Worm (Caenorhabditis elegans) whole organism, L4 larva: ENCODE measurements around the gene nuo-3.

Experiments used
- D1046.2 ChIP-seq: fragments of 200-800 bp; sonication (Bioruptor generic); IDR thresholded peaks from 2 replicates; pipeline ENCODE4 v1.3.6; 2022; ENCODE audit warnings: missing genetic modification characterization, missing compliant biosample characterization
- F37D6.2 ChIP-seq: sonication (generic microtip); optimal IDR thresholded peaks from 2 replicates; lab custom pipeline; 2016; ENCODE audit warnings: mild to moderate bottlenecking, missing genetic modification characterization, missing compliant biosample characterization
- F44E2.7 ChIP-seq: fragments of 200-800 bp; sonication (Bioruptor generic); IDR thresholded peaks from 2 replicates; pipeline ENCODE4 v2.1.2; 2022; ENCODE audit warnings: missing genetic modification characterization, missing compliant biosample characterization
- T20F7.1 ChIP-seq: fragments of 200-800 bp; sonication (Bioruptor generic); optimal IDR thresholded peaks from 2 replicates; lab custom pipeline; 2018; ENCODE audit warnings: mild to moderate bottlenecking, missing genetic modification characterization, missing compliant biosample characterization
- ZK546.5 ChIP-seq, 2 experiments: sonication (generic microtip); optimal IDR thresholded peaks; 2 replicates each; lab custom pipeline; 2017; ENCODE audit warnings: missing biosample characterization in 2 of 2, missing genetic modification characterization in 2 of 2
- aha-1 ChIP-seq: fragments of 150-350 bp; peaks from one replicate; lab custom pipeline; 2014; ENCODE audit warnings: missing biosample characterization, missing genetic modification characterization
- ama-1 ChIP-seq: fragments of 150-350 bp; optimal IDR thresholded peaks from 2 replicates; lab custom pipeline; 2014; ENCODE audit warnings: inconsistent platforms, mixed read lengths
- ceh-44 ChIP-seq: fragments of 200-800 bp; sonication (Bioruptor generic); IDR thresholded peaks from 2 replicates; pipeline ENCODE4 v1.3.6; 2022; ENCODE audit warnings: missing genetic modification reagents, missing genetic modification characterization, missing compliant biosample characterization
- cey-2 ChIP-seq: sonication (generic microtip); optimal IDR thresholded peaks from 3 replicates; lab custom pipeline; 2017; ENCODE audit warnings: missing genetic modification characterization, mild to moderate bottlenecking, missing compliant biosample characterization, antibody characterized with exemption, borderline replicate concordance; ENCODE audit not compliant: insufficient read depth
- ctbp-1 ChIP-seq: fragments of 200-800 bp; sonication (Bioruptor generic); IDR thresholded peaks from 2 replicates; pipeline ENCODE4 v1.3.6; 2022; ENCODE audit warnings: missing genetic modification reagents, missing genetic modification characterization, missing compliant biosample characterization
- daf-12 ChIP-seq: fragments of 150-350 bp; optimal IDR thresholded peaks from 2 replicates; lab custom pipeline; 2014; ENCODE audit warnings: missing biosample characterization, missing genetic modification reagents, missing genetic modification characterization
- daf-16 ChIP-seq, 3 experiments: sonication (generic microtip); optimal IDR thresholded peaks; 2 replicates each; lab custom pipeline; 2016 to 2017; ENCODE audit warnings: missing genetic modification characterization in 3 of 3, missing genetic modification reagents in 3 of 3, mild to moderate bottlenecking in 2 of 3, missing compliant biosample characterization in 2 of 3, missing biosample characterization in 1 of 3, moderate library complexity in 1 of 3
- dpl-1 ChIP-seq: fragments of 150-350 bp; optimal IDR thresholded peaks from 2 replicates; lab custom pipeline; 2014; ENCODE audit warnings: missing biosample characterization, missing genetic modification reagents, missing genetic modification characterization
- dve-1 ChIP-seq: sonication (generic microtip); optimal IDR thresholded peaks from 2 replicates; lab custom pipeline; 2017; ENCODE audit warnings: antibody characterized with exemption, mild to moderate bottlenecking, missing genetic modification characterization, missing compliant biosample characterization; ENCODE audit not compliant: insufficient read depth
- egl-43 ChIP-seq: fragments of 200-800 bp; sonication (Bioruptor generic); IDR thresholded peaks from 2 replicates; pipeline ENCODE4 v1.3.6; 2022; ENCODE audit warnings: missing genetic modification reagents, missing genetic modification characterization, missing compliant biosample characterization
- hlh-30 ChIP-seq: sonication (generic microtip); optimal IDR thresholded peaks from 2 replicates; lab custom pipeline; 2017; ENCODE audit warnings: antibody characterized with exemption, mild to moderate bottlenecking, missing genetic modification characterization, missing compliant biosample characterization; ENCODE audit not compliant: insufficient read depth
- hmg-1.1 ChIP-seq: fragments of 200-800 bp; sonication (Bioruptor generic); IDR thresholded peaks from 2 replicates; pipeline ENCODE4 v1.3.6; 2022; ENCODE audit warnings: missing genetic modification reagents, missing genetic modification characterization, missing compliant biosample characterization
- lin-13 ChIP-seq: fragments of 150-350 bp; optimal IDR thresholded peaks from 2 replicates; lab custom pipeline; 2014; ENCODE audit warnings: missing biosample characterization, missing genetic modification reagents, missing genetic modification characterization
- lin-38 ChIP-seq: fragments of 200-800 bp; sonication (Bioruptor generic); IDR thresholded peaks from 2 replicates; pipeline ENCODE4 v1.3.6; 2022; ENCODE audit warnings: missing genetic modification reagents, missing genetic modification characterization, missing compliant biosample characterization
- madf-5 ChIP-seq, 2 experiments: fragments of 200-800 bp; sonication (Bioruptor generic); IDR thresholded peaks; 2 replicates each; pipeline ENCODE4 v1.3.6; 2022; ENCODE audit warnings: missing compliant biosample characterization in 2 of 2, missing genetic modification characterization in 2 of 2
- mdl-1 ChIP-seq, 2 experiments: fragments of 150-350 bp in 1 of 2; sonication (generic microtip) in 1 of 2; optimal IDR thresholded peaks; 2 replicates each; lab custom pipeline; 2014 to 2017; ENCODE audit warnings: missing biosample characterization in 2 of 2, missing genetic modification characterization in 2 of 2
- mdt-29 ChIP-seq: fragments of 200-800 bp; sonication (Bioruptor generic); IDR thresholded peaks from 2 replicates; pipeline ENCODE4 v1.3.6; 2022; ENCODE audit warnings: missing genetic modification reagents, missing genetic modification characterization, missing compliant biosample characterization
- mep-1 ChIP-seq: fragments of 150-350 bp; sonication (generic microtip); optimal IDR thresholded peaks from 3 replicates; lab custom pipeline; 2014; ENCODE audit warnings: missing biosample characterization, missing genetic modification characterization
- mes-2 ChIP-seq: sonication (generic microtip); optimal IDR thresholded peaks from 2 replicates; lab custom pipeline; 2016; ENCODE audit warnings: missing genotype, mild to moderate bottlenecking, missing genetic modification characterization, missing compliant biosample characterization; ENCODE audit not compliant: poor library complexity, severe bottlenecking
- mxl-2 ChIP-seq: fragments of 200-800 bp; sonication (Bioruptor generic); conservative IDR thresholded peaks from 2 replicates; pipeline ENCODE4 v1.3.6; 2022; ENCODE audit warnings: missing genetic modification reagents, missing genetic modification characterization, missing compliant biosample characterization
- nhr-10 ChIP-seq: fragments of 150-350 bp; optimal IDR thresholded peaks from 2 replicates; lab custom pipeline; 2014; ENCODE audit warnings: missing biosample characterization, missing genetic modification characterization
- nhr-102 ChIP-seq: sonication (generic microtip); optimal IDR thresholded peaks from 2 replicates; lab custom pipeline; 2016; ENCODE audit warnings: mild to moderate bottlenecking, missing genetic modification characterization, moderate library complexity, missing compliant biosample characterization
- nhr-11 ChIP-seq: fragments of 150-350 bp; optimal IDR thresholded peaks from 2 replicates; lab custom pipeline; 2014; ENCODE audit warnings: missing biosample characterization, missing genetic modification characterization
- nhr-25 ChIP-seq: sonication (generic microtip); optimal IDR thresholded peaks from 2 replicates; lab custom pipeline; 2017; ENCODE audit warnings: missing genetic modification characterization, mild to moderate bottlenecking, missing compliant biosample characterization, antibody characterized with exemption, moderate library complexity, borderline replicate concordance; ENCODE audit not compliant: insufficient read depth
- nhr-42 ChIP-seq: fragments of 200-800 bp; sonication (Bioruptor generic); IDR thresholded peaks from 2 replicates; pipeline ENCODE4 v1.3.6; 2022; ENCODE audit warnings: missing genetic modification characterization, missing compliant biosample characterization
- nhr-77 ChIP-seq: fragments of 150-350 bp; optimal IDR thresholded peaks from 2 replicates; lab custom pipeline; 2014; ENCODE audit warnings: missing biosample characterization, missing genetic modification characterization
- pha-4 ChIP-seq, 2 experiments: fragments of 150-350 bp in 1 of 2; fragments of 200-800 bp in 1 of 2; sonication (Bioruptor generic) in 1 of 2; IDR thresholded peaks in 1 of 2; optimal IDR thresholded peaks in 1 of 2; 2 replicates each; pipeline versions ENCODE4 v1.3.6 to Lab custom; 2014 to 2022; ENCODE audit warnings: missing genetic modification characterization in 2 of 2, missing genetic modification reagents in 2 of 2, missing biosample characterization in 1 of 2, missing compliant biosample characterization in 1 of 2
- php-3 ChIP-seq: fragments of 200-800 bp; sonication (Bioruptor generic); IDR thresholded peaks from 2 replicates; pipeline ENCODE4 v1.3.6; 2022; ENCODE audit warnings: missing genetic modification reagents, missing genetic modification characterization, missing compliant biosample characterization
- pqm-1 ChIP-seq: sonication (generic microtip); optimal IDR thresholded peaks from 2 replicates; lab custom pipeline; 2017; ENCODE audit warnings: missing biosample characterization, missing genetic modification characterization
- rbr-2 ChIP-seq: sonication (generic microtip); optimal IDR thresholded peaks from 2 replicates; lab custom pipeline; 2016; ENCODE audit warnings: missing genotype, missing genetic modification characterization, missing compliant biosample characterization
- set-16 ChIP-seq: fragments of 200-800 bp; sonication (Bioruptor generic); IDR thresholded peaks from 2 replicates; pipeline ENCODE4 v1.3.6; 2022; ENCODE audit warnings: missing genetic modification reagents, missing genetic modification characterization, missing compliant biosample characterization
- snpc-1.2 ChIP-seq: fragments of 200-800 bp; sonication (Bioruptor generic); IDR thresholded peaks from 2 replicates; pipeline ENCODE4 v1.3.6; 2022; ENCODE audit warnings: missing genetic modification reagents, missing genetic modification characterization, missing compliant biosample characterization
- spr-1 ChIP-seq: sonication (generic microtip); optimal IDR thresholded peaks from 2 replicates; lab custom pipeline; 2016; ENCODE audit warnings: mild to moderate bottlenecking, missing genetic modification characterization, missing compliant biosample characterization
- unc-130 ChIP-seq: sonication (generic microtip); optimal IDR thresholded peaks from 2 replicates; lab custom pipeline; 2016; ENCODE audit warnings: missing genetic modification reagents, missing genetic modification characterization, missing compliant biosample characterization
- unc-62 ChIP-seq, 3 experiments: fragments of 150-350 bp in 1 of 3; sonication (generic microtip); optimal IDR thresholded peaks in 2 of 3; peaks in 1 of 3; 1 replicate in 1 of 3; 2 replicates in 2 of 3; lab custom pipeline; 2014 to 2017; ENCODE audit warnings: missing biosample characterization in 3 of 3, missing genetic modification characterization in 3 of 3, missing genetic modification reagents in 3 of 3, missing genotype in 1 of 3
- vab-7 ChIP-seq: fragments of 200-800 bp; sonication (Bioruptor generic); IDR thresholded peaks from 2 replicates; pipeline ENCODE4 v1.3.6; 2022; ENCODE audit warnings: missing genetic modification reagents, missing genetic modification characterization, missing compliant biosample characterization
- zfp-3 ChIP-seq: fragments of 200-800 bp; sonication (Bioruptor generic); conservative IDR thresholded peaks from 2 replicates; pipeline ENCODE4 v1.3.6; 2022; ENCODE audit warnings: missing genetic modification reagents, missing genetic modification characterization, missing compliant biosample characterization
- ztf-11 ChIP-seq: fragments of 150-350 bp; optimal IDR thresholded peaks from 2 replicates; lab custom pipeline; 2014; ENCODE audit warnings: missing biosample characterization, missing genetic modification characterization

The nuo-3 gene

DNA sequence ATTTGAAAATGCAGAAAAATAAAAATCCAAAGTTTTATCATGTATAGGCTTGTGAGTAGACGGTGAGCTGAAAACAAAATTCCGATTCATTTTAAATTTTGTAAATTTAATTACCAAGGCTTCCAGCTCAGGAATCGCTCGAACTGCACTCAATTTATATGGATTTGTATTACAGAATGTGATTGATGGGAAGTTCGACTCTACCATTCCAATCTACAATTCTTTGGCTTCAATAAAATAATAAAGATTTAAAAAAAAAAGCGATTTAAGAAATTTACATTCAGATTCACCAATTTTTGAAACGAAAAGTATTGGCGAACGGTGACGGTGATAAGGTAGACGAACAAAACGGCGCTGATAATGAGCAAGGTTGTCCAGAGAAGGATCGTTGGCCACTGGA is 26.7 kb downstream of the nuo-3 start:
- TF ChIP-seq lin-38 (GFP tag; lab: Robert Waterston, UW) (peak; percentile 33; the same call in 1 of the 2 replicates), ztf-11 (tag; lab: Kevin White, UChicago) (no peak)

DNA sequence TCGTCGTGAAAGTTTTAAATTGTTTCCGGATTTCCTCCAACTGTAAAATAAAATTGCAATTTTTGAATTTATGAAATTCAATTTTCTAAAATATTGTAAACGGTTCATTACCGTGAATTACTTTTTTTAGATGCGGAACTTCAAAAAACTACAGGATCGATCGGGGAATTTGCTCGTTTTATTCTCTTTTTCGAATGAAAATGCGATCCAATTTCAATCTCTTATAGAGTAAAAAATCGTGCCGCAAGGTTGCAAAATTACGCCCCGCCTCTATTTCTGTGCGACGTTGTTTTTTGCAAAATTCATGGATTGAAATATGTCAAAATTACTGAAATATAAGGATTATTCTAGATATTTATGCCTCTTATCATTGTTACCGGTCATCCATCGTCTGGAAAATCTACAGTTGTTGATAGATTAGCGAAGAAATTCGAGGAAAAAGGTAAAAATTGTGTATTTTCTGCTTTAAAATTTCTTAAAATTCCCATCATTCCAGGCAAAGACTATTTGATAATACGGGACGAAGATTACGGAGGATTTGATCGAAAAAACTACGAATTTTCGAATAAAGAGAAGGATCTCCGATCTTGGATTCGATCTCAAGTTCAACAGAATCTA is 28.0 kb downstream of the nuo-3 start, which contains the start of gene Y57G11C.43:
Y57G11C.43 (plus strand) TSS at position 224 of the 618 bp plus-strand sequence.
- TF ChIP-seq hlh-30 (tag; lab: Kevin White, UChicago) (no peak), pha-4 (GFP tag; IDR thresholded peaks at IDR 0.05; lab: Robert Waterston, UW) (peak; percentile 21; the same call in 1 of the 2 replicates), pha-4 (tag; optimal IDR thresholded peaks at IDR 0.05; lab: Kevin White, UChicago) (no peak), nhr-10 (tag; lab: Kevin White, UChicago) (no peak), nhr-42 (GFP tag; lab: Robert Waterston, UW) (no peak), unc-62 (GFP tag; optimal IDR thresholded peaks at IDR 0.05 in 1 of 2; lab: Kevin White, UChicago) (no peak), unc-62 (tag; optimal IDR thresholded peaks at IDR 0.05; lab: Kevin White, UChicago) (no peak), ceh-44 (GFP tag; lab: Robert Waterston, UW) (no peak), snpc-1.2 (peak; percentile 83), F37D6.2 (tag; lab: Kevin White, UChicago) (no peak), set-16 (GFP tag; lab: Robert Waterston, UW) (no peak), php-3 (no peak), ZK546.5 (tag; optimal IDR thresholded peaks at IDR 0.05; lab: Kevin White, UChicago) (no peak), mes-2 (tag; lab: Kevin White, UChicago) (peak; percentile 27), aha-1 (peak; percentile 66), nhr-102 (tag; lab: Kevin White, UChicago) (no peak), lin-38 (GFP tag; lab: Robert Waterston, UW) (peak; percentile 66), cey-2 (no peak), ama-1 (lab: Kevin White, UChicago) (peak; percentile 7), zfp-3 (GFP tag; lab: Robert Waterston, UW) (no peak), spr-1 (no peak), nhr-77 (tag; lab: Kevin White, UChicago) (no peak), daf-16 (GFP tag; optimal IDR thresholded peaks at IDR 0.05; lab: Kevin White, UChicago) (no peak), daf-16 (tag; optimal IDR thresholded peaks at IDR 0.05; lab: Kevin White, UChicago) (no peak), unc-130 (GFP tag; lab: Kevin White, UChicago) (no peak), rbr-2 (tag; lab: Kevin White, UChicago) (no peak), madf-5 (GFP tag; IDR thresholded peaks at IDR 0.05; lab: Robert Waterston, UW) (no peak), hmg-1.1 (GFP tag; lab: Robert Waterston, UW) (no peak), D1046.2 (no peak), dve-1 (tag; lab: Kevin White, UChicago) (peak; percentile 14)

DNA sequence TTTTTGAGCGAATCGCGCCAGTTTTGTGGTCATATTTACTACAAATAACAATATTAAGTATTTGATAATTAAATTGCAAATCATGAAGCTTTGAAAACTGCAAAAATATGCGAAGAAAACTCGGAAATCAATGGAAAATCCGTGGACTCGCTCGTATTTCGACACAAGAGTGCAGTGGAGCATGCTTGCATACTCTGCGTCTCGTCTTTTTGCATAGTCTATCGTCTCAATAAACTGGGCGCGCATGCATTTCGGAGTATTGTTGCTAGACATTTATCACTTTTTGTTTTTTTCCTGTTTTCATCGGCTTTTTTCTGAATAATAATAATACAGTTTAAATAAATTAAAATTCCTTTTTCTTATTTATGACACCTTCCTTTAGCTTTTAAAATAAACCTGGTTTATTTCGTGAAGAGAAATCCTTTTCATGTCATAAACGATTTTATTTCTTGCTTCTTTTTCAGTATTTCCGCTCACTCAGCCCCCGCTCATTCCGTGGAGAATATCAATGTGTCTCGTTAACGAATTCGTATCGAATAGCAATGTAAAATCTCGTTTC is 29.6 kb downstream of the nuo-3 start, which contains the start of the genes mrps-7 and Y57G11C.3:
mrps-7 (minus strand) TSS at position 38 of the 559 bp plus-strand sequence.
Y57G11C.3 (plus strand) TSS at position 509 of the 559 bp plus-strand sequence.
- TF ChIP-seq nhr-25 (tag; lab: Kevin White, UChicago), result peak; percentile 6
- TF ChIP-seq F44E2.7 (GFP tag; lab: Robert Waterston, UW), result no peak
- no peak for TF ChIP-seq vab-7 (GFP tag; lab: Robert Waterston, UW)
- TF ChIP-seq ctbp-1 (GFP tag; lab: Robert Waterston, UW), result 0 out of 2 replicates have a peak, but pooled peaks have one; percentile 52
- no peak for TF ChIP-seq mdt-29 (GFP tag; lab: Robert Waterston, UW)
- TF ChIP-seq mep-1, result peak; percentile 91
- peak; percentile 33 to 75 for TF ChIP-seq mdl-1 (tag; optimal IDR thresholded peaks at IDR 0.05; lab: Kevin White, UChicago)
- peak in 1 of 2 experiments; percentile 87 for TF ChIP-seq unc-62 (GFP tag; optimal IDR thresholded peaks at IDR 0.05 in 1 of 2; lab: Kevin White, UChicago)
- TF ChIP-seq unc-62 (tag; optimal IDR thresholded peaks at IDR 0.05; lab: Kevin White, UChicago), result no peak
- TF ChIP-seq ama-1 (lab: Kevin White, UChicago), result peak; percentile 58
- 0 out of 2 replicates have a peak, but pooled peaks have one; percentile 41 for TF ChIP-seq egl-43
- peak; percentile 76 for TF ChIP-seq lin-13 (GFP tag; lab: Kevin White, UChicago)
- TF ChIP-seq T20F7.1 (GFP tag; lab: Kevin White, UChicago), result peak; percentile 100
- peak; percentile 1 to 39 for TF ChIP-seq daf-16 (GFP tag; optimal IDR thresholded peaks at IDR 0.05; lab: Kevin White, UChicago)
- peak; percentile 49 for TF ChIP-seq daf-16 (tag; optimal IDR thresholded peaks at IDR 0.05; lab: Kevin White, UChicago)
- TF ChIP-seq daf-12 (tag; lab: Kevin White, UChicago), result no peak
- TF ChIP-seq dpl-1 (GFP tag; lab: Kevin White, UChicago), result peak; percentile 82
- TF ChIP-seq mxl-2 (GFP tag; lab: Robert Waterston, UW), result no peak
- peak; percentile 84 for TF ChIP-seq nhr-11
- peak; percentile 38 for TF ChIP-seq pqm-1 (tag; lab: Kevin White, UChicago)
- TF ChIP-seq nhr-77 (tag; lab: Kevin White, UChicago), result peak; percentile 86
